Worm (Caenorhabditis elegans) whole organism, L4 larva: ENCODE data around the gene F44G4.3.

Experiments used
- ceh-82 ChIP-seq: sonication (generic microtip); optimal IDR thresholded peaks from 2 replicates; lab custom pipeline; 2017; ENCODE audit warnings: missing biosample characterization, missing genetic modification characterization
- ces-1 ChIP-seq: fragments of 150-350 bp; sonication (generic microtip); optimal IDR thresholded peaks from 4 replicates; lab custom pipeline; 2014; ENCODE audit warnings: missing biosample characterization, missing genetic modification reagents, missing genetic modification characterization
- lir-3 ChIP-seq: sonication (generic microtip); optimal IDR thresholded peaks from 2 replicates; lab custom pipeline; 2016; ENCODE audit warnings: mild to moderate bottlenecking, missing genetic modification characterization, missing compliant biosample characterization
- unc-39 ChIP-seq: sonication (generic microtip); optimal IDR thresholded peaks from 2 replicates; lab custom pipeline; 2017; ENCODE audit warnings: missing biosample characterization, missing genetic modification characterization
- zag-1 ChIP-seq: fragments of 150-350 bp; optimal IDR thresholded peaks from 2 replicates; lab custom pipeline; 2014; ENCODE audit warnings: missing biosample characterization, missing genetic modification characterization

DNA sequence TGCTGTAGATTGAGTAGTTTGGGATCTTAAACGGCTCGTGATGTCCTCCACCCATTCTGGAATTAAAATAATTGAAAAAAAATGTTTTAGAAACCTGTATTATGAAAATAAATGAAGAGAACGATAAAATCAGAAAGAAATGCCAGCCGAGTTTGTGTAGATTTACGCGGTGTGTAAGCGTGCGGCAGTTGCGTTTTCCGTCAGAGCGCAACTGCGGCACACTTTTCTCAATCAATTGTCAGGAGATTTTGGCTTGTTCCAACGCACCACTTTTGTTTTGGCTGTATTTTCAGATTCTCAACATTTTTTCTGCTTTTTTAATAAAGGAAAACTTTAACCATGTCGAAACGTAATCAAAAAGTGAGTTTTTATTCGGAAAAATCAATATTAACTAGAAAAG is 32.6 kb downstream of the F44G4.3 start, which contains the start of the genes ndub-3 and C18E9.2:
- no peak for TF ChIP-seq zag-1 (tag; lab: Kevin White, UChicago)
- no peak for TF ChIP-seq unc-39
- no peak for TF ChIP-seq ceh-82 (tag; lab: Kevin White, UChicago)
- TF ChIP-seq ces-1: no peak
- no peak for TF ChIP-seq lir-3 (tag; lab: Kevin White, UChicago)
